Fruit fly (Drosophila melanogaster) ovary, adult (tissue): Measurements from ENCODE around the gene CG1299.
A peak's percentile ranks its signal among the peaks of the same experiment; 100 is the strongest.

Source experiments
- CG17801 ChIP-seq: fragments of 200-800 bp; optimal IDR thresholded peaks from 2 replicates; lab custom pipeline; 2019; ENCODE audit warnings: missing biosample characterization, mild to moderate bottlenecking, missing genetic modification characterization, moderate library complexity; ENCODE audit not compliant: partially characterized antibody

CG1299 gene

DNA sequence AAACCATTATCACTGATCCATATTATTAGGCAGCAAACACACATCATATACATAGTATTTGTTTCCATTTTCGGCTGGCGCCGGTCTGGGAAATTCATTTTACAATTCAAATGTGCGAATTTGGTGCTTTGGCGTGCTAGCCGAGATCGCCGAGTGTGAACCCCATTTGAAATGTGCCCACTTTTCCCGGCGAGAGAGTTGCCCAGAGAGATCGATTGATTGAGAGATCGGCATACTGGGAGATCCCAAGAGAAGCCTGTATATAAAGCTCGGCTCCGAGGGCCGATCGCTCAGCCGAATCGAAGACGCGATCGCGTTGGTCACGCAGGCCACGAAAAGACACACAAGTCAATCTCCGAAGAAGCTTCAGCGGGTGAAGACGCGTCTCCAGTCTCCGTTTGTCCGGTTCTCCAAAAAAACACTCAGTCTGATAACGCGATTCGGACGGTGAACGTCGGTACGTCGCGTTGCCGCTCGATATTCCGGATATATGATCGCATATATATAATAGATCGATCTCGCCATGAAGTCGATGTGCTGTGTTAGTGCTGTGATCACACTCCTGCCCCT is at the start of gene CG1299:
Gene CG1299 (plus strand): TSS at position 291 of the 570 bp plus-strand sequence.
- TF ChIP-seq CG17801 (GFP tag; lab: Kevin White, UChicago), result no peak

DNA sequence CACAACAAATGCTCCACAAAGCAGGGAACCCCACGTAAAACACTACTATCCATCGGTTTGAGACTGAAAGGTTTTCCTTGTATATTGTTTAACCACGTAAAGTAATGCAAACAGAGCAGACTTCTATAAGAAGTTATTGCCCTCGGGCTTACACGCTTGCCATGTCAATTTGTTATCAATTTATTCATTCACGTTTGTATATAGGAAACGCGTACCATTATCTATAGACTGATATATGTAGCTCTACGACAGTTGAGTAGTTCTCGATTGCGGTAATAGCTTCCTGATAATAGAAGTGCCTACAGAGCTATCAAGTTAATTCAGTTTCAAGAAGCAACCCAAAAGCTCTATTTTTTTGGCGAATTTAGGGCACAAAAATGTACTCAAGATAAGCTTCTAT is 49.3 kb upstream of the CG1299 start:
- no peak for TF ChIP-seq CG17801 (GFP tag; lab: Kevin White, UChicago)

dm6 chr3L:4102496-4103257 is 45.8 kb upstream of the CG1299 start, which contains the start of gene CG14995:
Gene CG14995 (minus strand): TSS chr3L:4103256.
- TF ChIP-seq CG17801 (GFP tag; lab: Kevin White, UChicago), result peak; percentile 72

dm6 chr3L:4103258-4104247 is 44.9 kb upstream of the CG1299 start, which contains the start of gene Fit1:
Gene Fit1 (plus strand): TSS chr3L:4103564.
- TF ChIP-seq CG17801 (GFP tag; lab: Kevin White, UChicago), result peak; percentile 35

dm6 chr3L:4107120-4107519 is 41.4 kb upstream of the CG1299 start:
- no peak for TF ChIP-seq CG17801 (GFP tag; lab: Kevin White, UChicago)

DNA sequence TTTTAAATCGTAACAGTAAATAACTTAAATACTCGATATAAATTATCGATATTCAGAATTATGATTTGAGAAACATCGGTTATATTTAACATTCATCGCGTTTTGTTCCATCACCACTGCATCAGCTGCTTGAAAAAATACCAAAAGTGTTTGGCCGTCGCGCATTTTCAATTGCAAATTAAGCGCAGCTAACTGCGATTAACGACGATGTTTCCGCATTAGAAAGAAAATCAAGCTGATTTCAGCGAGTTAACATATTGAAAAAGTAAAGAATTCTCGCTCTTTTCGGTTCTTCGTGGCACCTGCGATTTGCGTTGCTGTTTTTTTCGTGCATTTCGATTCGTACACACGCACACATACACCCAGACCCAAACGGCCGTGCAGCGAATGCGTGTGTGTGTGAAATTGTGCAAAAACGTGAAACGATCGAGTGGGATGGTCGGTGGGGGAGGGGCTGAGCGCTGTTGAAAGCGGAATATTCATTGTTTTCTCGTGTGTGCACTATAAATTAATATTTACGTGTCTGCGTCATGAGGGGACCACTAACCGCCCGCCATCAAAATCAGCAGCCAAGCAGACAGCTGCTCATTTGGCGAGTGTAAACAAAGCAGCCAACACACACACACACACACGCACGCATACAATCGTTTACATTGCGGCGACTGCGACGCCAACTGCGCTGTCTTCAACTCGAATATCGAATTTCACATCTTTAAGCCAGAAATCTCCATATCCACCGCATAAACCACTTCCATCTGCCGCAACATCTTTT is 40.2 kb upstream of the CG1299 start, which contains the start of gene Ack:
Gene Ack (plus strand): TSS at position 115 of the 772 bp plus-strand sequence.
- no peak for TF ChIP-seq CG17801 (GFP tag; lab: Kevin White, UChicago)

dm6 chr3L:4108844-4109494 is 39.5 kb upstream of the CG1299 start:
- peak; percentile 22 for TF ChIP-seq CG17801 (GFP tag; lab: Kevin White, UChicago)

- no peak for TF ChIP-seq CG17801 (GFP tag; lab: Kevin White, UChicago)
Measured at dm6 chr3L:4110212-4110611, 38.3 kb upstream of the CG1299 start.

- no peak for TF ChIP-seq CG17801 (GFP tag; lab: Kevin White, UChicago)
Measured at dm6 chr3L:4113998-4114397, 34.5 kb upstream of the CG1299 start.

- no peak for TF ChIP-seq CG17801 (GFP tag; lab: Kevin White, UChicago)
Measured at dm6 chr3L:4115107-4115506, 33.4 kb upstream of the CG1299 start.

DNA sequence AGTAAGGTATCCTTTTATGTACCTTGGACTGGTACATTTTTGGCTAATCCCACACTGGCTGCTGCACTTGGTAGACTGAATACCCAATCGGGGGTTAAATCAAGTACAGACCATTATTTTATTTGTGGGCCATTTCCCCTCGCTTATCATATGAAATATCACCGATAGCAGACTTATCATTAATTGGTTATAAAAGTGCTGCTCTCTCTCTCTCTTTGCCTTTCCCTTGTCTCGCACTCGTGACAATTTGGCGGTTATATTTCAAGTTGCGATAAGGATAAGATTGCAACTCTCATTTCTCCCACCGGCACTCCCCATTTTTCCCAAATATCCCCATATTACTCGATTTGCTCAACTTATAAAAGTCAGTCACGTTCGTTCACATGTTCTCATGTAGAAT is 32.8 kb upstream of the CG1299 start:
- no peak for TF ChIP-seq CG17801 (GFP tag; lab: Kevin White, UChicago)

DNA sequence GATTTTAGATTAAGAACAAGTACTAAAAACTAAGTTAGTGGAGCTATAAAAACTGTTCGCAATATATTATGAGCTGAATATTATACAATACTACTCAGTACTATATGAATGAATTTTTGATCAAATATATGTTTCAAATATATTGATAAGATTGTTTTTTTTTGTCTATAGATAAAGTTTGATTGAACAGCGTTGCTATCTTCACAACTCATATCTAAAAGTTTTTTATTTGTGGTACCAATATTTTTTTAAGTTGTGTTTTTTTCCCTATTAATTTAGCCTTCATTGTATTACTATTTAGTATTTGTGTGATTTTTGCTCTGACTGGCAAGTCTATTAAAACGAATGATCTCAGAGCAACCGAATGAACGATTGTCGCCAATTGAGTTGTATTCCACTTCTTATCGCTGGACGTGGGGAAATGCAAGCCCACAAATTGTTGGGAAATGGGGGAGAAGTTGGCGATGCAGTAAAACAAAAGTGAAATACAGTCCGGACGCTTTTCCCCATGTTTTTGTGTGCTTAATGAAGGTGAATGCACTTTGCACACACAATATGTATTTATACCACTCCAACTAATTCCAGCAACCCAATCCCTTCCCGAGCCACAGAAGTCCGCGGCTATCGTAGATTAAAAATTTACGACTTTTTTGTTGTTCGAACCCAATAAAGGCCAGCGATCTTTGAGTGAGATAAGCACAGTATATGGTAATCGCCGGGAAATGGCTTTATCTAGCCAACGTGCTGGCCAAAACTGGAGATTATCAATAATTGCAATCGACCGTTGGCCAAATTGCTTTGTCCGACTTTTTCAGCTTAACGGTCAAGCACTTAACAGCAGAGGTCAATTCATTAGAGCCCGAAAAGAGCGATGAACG is 31.8 kb upstream of the CG1299 start:
- peak; percentile 45 for TF ChIP-seq CG17801 (GFP tag; lab: Kevin White, UChicago)

- TF ChIP-seq CG17801 (GFP tag; lab: Kevin White, UChicago), result no peak
Measured at dm6 chr3L:4117493-4117892, 31.0 kb upstream of the CG1299 start.
